Worm (Caenorhabditis elegans) whole organism, late embryonic: ENCODE measurements around the gene W08F4.1.
"Not testable (repeated sequence)": the region's sequence is repeated elsewhere in the genome, so short reads cannot be mapped to it uniquely, and the experiment has no call there.

Experiments used
- C08G9.2 ChIP-seq: sonication (generic microtip); optimal IDR thresholded peaks from 2 replicates; lab custom pipeline; 2016; ENCODE audit warnings: mild to moderate bottlenecking, missing genetic modification characterization, moderate library complexity, missing compliant biosample characterization
- C38D4.7 ChIP-seq: fragments of 200-800 bp; sonication (Bioruptor generic); optimal IDR thresholded peaks from 2 replicates; lab custom pipeline; 2018; ENCODE audit warnings: mild to moderate bottlenecking, missing genetic modification characterization, moderate library complexity, missing compliant biosample characterization
- K09A11.1 ChIP-seq: sonication (generic microtip); optimal IDR thresholded peaks from 2 replicates; lab custom pipeline; 2017; ENCODE audit warnings: antibody characterized with exemption, mild to moderate bottlenecking, missing genetic modification characterization, missing compliant biosample characterization; ENCODE audit not compliant: insufficient read depth
- ama-1 ChIP-seq: fragments of 150-350 bp; optimal IDR thresholded peaks from 2 replicates; lab custom pipeline; 2014
- ceh-14 ChIP-seq: sonication (generic microtip); optimal IDR thresholded peaks from 2 replicates; lab custom pipeline; 2016; ENCODE audit warnings: missing genotype, missing genetic modification characterization, missing compliant biosample characterization
- ceh-19 ChIP-seq: fragments of 200-800 bp; sonication (Bioruptor generic); optimal IDR thresholded peaks from 2 replicates; lab custom pipeline; 2018; ENCODE audit warnings: mild to moderate bottlenecking, missing genetic modification characterization, missing compliant biosample characterization
- ceh-2 ChIP-seq: sonication (generic microtip); optimal IDR thresholded peaks from 2 replicates; lab custom pipeline; 2016; ENCODE audit warnings: missing genotype, missing genetic modification characterization, missing compliant biosample characterization
- ceh-22 ChIP-seq: sonication (generic microtip); optimal IDR thresholded peaks from 2 replicates; lab custom pipeline; 2017; ENCODE audit warnings: missing biosample characterization, missing genetic modification characterization
- ceh-34 ChIP-seq: sonication (generic microtip); optimal IDR thresholded peaks from 2 replicates; lab custom pipeline; 2016; ENCODE audit warnings: mild to moderate bottlenecking, missing genetic modification characterization, missing compliant biosample characterization
- ceh-45 ChIP-seq: fragments of 200-800 bp; sonication (Bioruptor generic); IDR thresholded peaks from 2 replicates; pipeline ENCODE4 v1.3.6; 2022; ENCODE audit warnings: missing genetic modification reagents, missing genetic modification characterization, missing compliant biosample characterization
- ceh-48 ChIP-seq: sonication (generic microtip); optimal IDR thresholded peaks from 2 replicates; lab custom pipeline; 2016; ENCODE audit warnings: missing genetic modification characterization, inconsistent platforms, missing compliant biosample characterization
- che-1 ChIP-seq: sonication (generic microtip); optimal IDR thresholded peaks from 2 replicates; lab custom pipeline; 2016; ENCODE audit warnings: mild to moderate bottlenecking, missing genetic modification characterization, missing compliant biosample characterization
- dmd-4 ChIP-seq: sonication (generic microtip); optimal IDR thresholded peaks from 2 replicates; lab custom pipeline; 2016; ENCODE audit warnings: borderline replicate concordance, missing genetic modification characterization, missing compliant biosample characterization
- elt-2 ChIP-seq: sonication (generic microtip); optimal IDR thresholded peaks from 2 replicates; lab custom pipeline; 2016; ENCODE audit warnings: missing genetic modification reagents, missing genetic modification characterization, missing compliant biosample characterization
- eyg-1 ChIP-seq: sonication (generic microtip); optimal IDR thresholded peaks from 2 replicates; lab custom pipeline; 2016; ENCODE audit warnings: missing genotype, missing genetic modification characterization, missing compliant biosample characterization
- gmeb-2 ChIP-seq: sonication (generic microtip); optimal IDR thresholded peaks from 2 replicates; lab custom pipeline; 2016; ENCODE audit warnings: missing genetic modification characterization, inconsistent platforms, missing compliant biosample characterization
- hlh-6 ChIP-seq: sonication (generic microtip); optimal IDR thresholded peaks from 2 replicates; lab custom pipeline; 2016; ENCODE audit warnings: missing genotype, missing genetic modification characterization, missing compliant biosample characterization
- lim-6 ChIP-seq: sonication (generic microtip); optimal IDR thresholded peaks from 2 replicates; lab custom pipeline; 2016; ENCODE audit warnings: missing genetic modification characterization, missing compliant biosample characterization
- lin-11 ChIP-seq: fragments of 200-800 bp; sonication (Bioruptor generic); optimal IDR thresholded peaks from 2 replicates; lab custom pipeline; 2018; ENCODE audit warnings: mild to moderate bottlenecking, missing genetic modification characterization, missing compliant biosample characterization
- nhr-11 ChIP-seq: fragments of 150-350 bp; optimal IDR thresholded peaks from 2 replicates; lab custom pipeline; 2014; ENCODE audit warnings: missing biosample characterization, missing genetic modification characterization
- nhr-232 ChIP-seq: sonication (generic microtip); optimal IDR thresholded peaks from 2 replicates; lab custom pipeline; 2016; ENCODE audit warnings: missing genetic modification characterization, missing compliant biosample characterization
- odd-2 ChIP-seq: sonication (generic microtip); optimal IDR thresholded peaks from 2 replicates; lab custom pipeline; 2017; ENCODE audit warnings: antibody characterized with exemption, mild to moderate bottlenecking, missing genetic modification characterization, missing compliant biosample characterization
- pag-3 ChIP-seq: sonication (generic microtip); optimal IDR thresholded peaks from 2 replicates; lab custom pipeline; 2016; ENCODE audit warnings: missing compliant biosample characterization, missing genetic modification characterization, borderline replicate concordance
- pat-9 ChIP-seq: fragments of 200-800 bp; sonication (Bioruptor generic); optimal IDR thresholded peaks from 2 replicates; lab custom pipeline; 2018; ENCODE audit warnings: mild to moderate bottlenecking, missing genetic modification characterization, moderate library complexity, missing compliant biosample characterization
- rnt-1 ChIP-seq: sonication (generic microtip); optimal IDR thresholded peaks from 2 replicates; lab custom pipeline; 2016; ENCODE audit warnings: missing genetic modification characterization, missing compliant biosample characterization
- sdc-2 ChIP-seq: sonication (generic microtip); optimal IDR thresholded peaks from 2 replicates; lab custom pipeline; 2016; ENCODE audit warnings: missing genotype, missing genetic modification characterization, missing compliant biosample characterization
- tbx-2 ChIP-seq: sonication (generic microtip); optimal IDR thresholded peaks from 2 replicates; lab custom pipeline; 2016; ENCODE audit warnings: missing genetic modification characterization, missing compliant biosample characterization
- tbx-7 ChIP-seq: sonication (generic microtip); optimal IDR thresholded peaks from 2 replicates; lab custom pipeline; 2016; ENCODE audit warnings: missing genotype, missing genetic modification characterization, missing compliant biosample characterization
- ttx-3 ChIP-seq: sonication (generic microtip); optimal IDR thresholded peaks from 2 replicates; lab custom pipeline; 2016; ENCODE audit warnings: missing genetic modification reagents, missing genetic modification characterization, missing compliant biosample characterization
- unc-55 ChIP-seq: sonication (generic microtip); optimal IDR thresholded peaks from 2 replicates; lab custom pipeline; 2017; ENCODE audit warnings: missing biosample characterization, missing genetic modification reagents, missing genetic modification characterization
- zip-5 ChIP-seq: sonication (generic microtip); optimal IDR thresholded peaks from 2 replicates; lab custom pipeline; 2016; ENCODE audit warnings: missing genetic modification characterization, missing compliant biosample characterization
- ztf-16 ChIP-seq: sonication (generic microtip); optimal IDR thresholded peaks from 2 replicates; lab custom pipeline; 2017; ENCODE audit warnings: missing genetic modification characterization, missing compliant biosample characterization

W08F4.1 gene

DNA sequence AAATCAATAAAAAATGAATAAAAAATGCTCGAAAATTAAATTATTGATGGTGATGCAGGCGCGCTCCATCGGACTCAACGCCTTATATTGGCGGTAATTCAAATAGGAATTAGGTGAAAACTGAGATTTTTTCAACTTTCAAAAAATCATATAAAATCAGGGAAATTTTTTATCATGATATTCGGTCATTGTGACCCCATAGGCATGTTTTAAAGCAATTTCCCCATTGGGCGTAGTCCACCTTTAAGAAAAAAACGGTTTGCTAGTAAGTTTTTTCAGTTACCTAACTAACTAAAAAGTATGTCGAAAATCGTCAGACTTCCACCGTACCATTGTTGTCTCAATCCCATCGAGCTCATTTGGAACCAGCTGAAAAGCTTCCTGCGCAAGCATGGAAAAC is at the start of gene W08F4.1:
W08F4.1 (plus strand) TSS at position 301 of the 400 bp plus-strand sequence.
- not testable (repeated sequence) for TF ChIP-seq pag-3 (tag; lab: Kevin White, UChicago); C38D4.7 (GFP tag; lab: Kevin White, UChicago); ceh-2 (tag; lab: Kevin White, UChicago)

DNA sequence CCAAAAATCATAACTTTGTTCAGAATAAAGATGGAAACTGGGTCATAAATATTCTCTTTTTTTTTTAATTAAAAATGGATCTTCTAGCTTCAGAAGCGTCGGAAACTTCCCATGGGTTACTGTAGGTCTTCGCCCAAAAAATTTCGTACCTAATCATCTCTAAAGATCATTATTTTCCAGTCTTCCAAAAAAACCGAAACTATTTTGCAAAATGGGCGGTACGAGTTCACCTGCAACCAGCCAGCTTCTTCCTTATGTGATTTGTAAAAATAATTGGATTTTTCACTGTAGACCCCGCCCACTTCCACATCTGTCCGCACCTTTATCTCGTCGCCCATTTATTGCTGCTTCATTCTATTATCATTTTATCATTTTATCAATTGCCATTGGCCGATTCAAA is 46.9 kb upstream of the W08F4.1 start, which contains the start of gene mlt-10:
mlt-10 (plus strand) TSS at position 301 of the 400 bp plus-strand sequence.
- TF ChIP-seq nhr-11 (tag; lab: Kevin White, UChicago) = no peak
- no peak for TF ChIP-seq odd-2 (tag; lab: Kevin White, UChicago)
- TF ChIP-seq dmd-4 (tag; lab: Kevin White, UChicago) = no peak
- TF ChIP-seq hlh-6 = no peak
- TF ChIP-seq, all 69 proteins: peak for 0

DNA sequence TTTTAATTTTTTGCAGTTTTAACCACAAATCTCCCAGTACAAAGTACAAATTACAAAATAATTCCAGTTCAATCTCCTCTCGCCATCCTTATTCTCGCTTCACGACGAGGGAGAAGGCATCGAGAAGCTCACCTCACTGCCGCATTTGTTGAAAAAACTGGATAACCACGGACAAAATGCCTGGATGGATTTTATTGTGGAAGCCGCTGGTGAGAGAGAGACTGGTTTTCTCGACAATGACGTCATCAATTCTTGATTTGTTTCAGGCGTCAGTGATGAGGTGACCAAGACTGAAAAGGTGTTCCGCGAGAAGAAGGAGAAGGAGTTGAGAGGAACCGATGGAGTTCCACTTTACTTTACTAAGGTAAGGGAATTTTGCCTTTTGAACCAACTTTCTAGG is 43.8 kb upstream of the W08F4.1 start:
- TF ChIP-seq K09A11.1 (tag; lab: Kevin White, UChicago) (no peak), ceh-19 (GFP tag; lab: Kevin White, UChicago) (no peak), hlh-6 (no peak), lin-11 (no peak), ceh-22 (tag; lab: Kevin White, UChicago) (no peak), che-1 (tag; lab: Kevin White, UChicago) (no peak), eyg-1 (tag; lab: Kevin White, UChicago) (no peak), ceh-34 (no peak), lim-6 (tag; lab: Kevin White, UChicago) (no peak), ama-1 (lab: Kevin White, UChicago) (no peak)

DNA sequence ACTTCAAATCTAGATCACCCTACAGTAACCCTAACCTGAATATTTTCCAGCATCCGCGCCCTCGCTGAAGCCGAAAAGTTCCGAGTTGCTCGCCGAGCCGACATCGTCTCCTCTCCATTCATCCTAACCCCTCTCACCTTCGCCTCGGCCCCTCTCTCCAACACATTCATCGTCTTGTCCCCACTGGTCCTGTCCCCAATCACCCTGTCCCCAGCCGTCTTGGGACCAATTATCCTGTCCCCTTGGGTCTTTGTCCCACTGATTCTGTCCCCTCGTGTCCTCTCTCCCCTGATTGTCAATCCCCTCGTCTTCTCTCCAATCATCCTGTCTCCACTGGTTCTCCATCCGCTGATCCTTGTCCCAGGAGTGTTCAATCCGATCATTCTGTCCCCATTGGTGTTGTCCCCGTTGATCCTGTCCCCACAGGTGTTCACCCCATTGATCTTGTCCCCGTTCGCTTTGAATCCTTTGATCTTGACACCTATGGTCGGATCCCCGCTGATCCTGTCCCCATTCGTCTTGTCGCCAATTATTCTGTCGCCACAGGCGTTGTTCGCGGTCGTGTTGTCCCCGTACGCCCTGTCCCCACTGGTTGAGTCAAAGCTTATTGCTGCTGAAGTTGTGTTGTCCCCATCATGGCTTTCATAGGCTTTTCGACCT is 41.9 kb upstream of the W08F4.1 start, which contains the start of gene lips-7:
lips-7 (plus strand) TSS at position 610 of the 660 bp plus-strand sequence.
- TF ChIP-seq dmd-4 (tag; lab: Kevin White, UChicago) = no peak
- no peak for TF ChIP-seq tbx-7 (tag; lab: Kevin White, UChicago)
- TF ChIP-seq C08G9.2 = peak; percentile 11
- peak; percentile 10 for TF ChIP-seq C38D4.7 (GFP tag; lab: Kevin White, UChicago)
- no peak for TF ChIP-seq ceh-14
- TF ChIP-seq nhr-232 (tag; lab: Kevin White, UChicago) = no peak
- no peak for TF ChIP-seq gmeb-2
- TF ChIP-seq hlh-6 = peak; percentile 49
- TF ChIP-seq zip-5 (tag; lab: Kevin White, UChicago) = no peak
- TF ChIP-seq, all 69 proteins: peak for 3

DNA sequence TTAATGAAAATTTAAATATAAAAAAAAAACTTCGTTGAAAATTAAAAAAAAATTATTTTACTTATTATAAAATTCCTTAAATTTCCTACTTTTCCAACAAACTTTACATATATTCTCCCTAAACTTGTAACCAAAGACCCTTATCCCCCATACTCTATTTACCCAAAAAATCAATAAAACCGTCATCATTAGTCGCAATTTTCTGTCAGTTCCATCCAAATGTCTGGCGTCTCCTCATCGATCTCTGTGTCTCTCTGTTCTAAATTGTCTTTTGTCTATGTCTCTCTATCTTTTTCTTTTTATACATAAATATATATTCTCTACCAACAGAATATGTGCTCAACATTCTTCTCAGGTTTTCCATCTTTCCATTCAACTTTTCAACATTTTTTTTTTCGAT is 38.0 kb upstream of the W08F4.1 start:
- no peak for TF ChIP-seq tbx-7 (tag; lab: Kevin White, UChicago)
- no peak for TF ChIP-seq ztf-16 (tag; lab: Kevin White, UChicago)
- peak; percentile 22 for TF ChIP-seq ceh-48
- peak; percentile 9 for TF ChIP-seq unc-55 (GFP tag; lab: Kevin White, UChicago)
- TF ChIP-seq, all 69 proteins: peak for 2

DNA sequence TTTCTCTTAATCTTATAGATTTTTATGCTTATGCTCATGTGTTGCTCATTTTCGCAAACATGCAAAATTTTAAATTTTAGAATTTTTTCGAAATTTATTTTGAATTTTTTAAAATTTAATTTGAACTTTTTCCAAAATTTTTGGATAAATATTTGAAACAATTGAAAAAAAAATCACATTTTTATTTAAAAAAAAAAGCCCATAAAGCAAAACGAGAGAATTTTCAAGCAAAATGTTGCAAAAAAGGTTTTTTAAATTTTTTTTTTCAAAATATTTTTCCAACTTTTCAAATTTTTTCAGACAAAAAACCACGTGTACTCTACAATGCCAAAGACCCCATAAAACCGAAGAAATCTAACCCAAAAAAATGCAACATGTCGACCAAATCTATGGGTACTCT is 37.1 kb upstream of the W08F4.1 start, which contains the start of the genes C09E8.1 and C09E8.6:
C09E8.1 (plus strand) TSS at position 301 of the 400 bp plus-strand sequence.
C09E8.6 (plus strand) TSS at position 313 of the 400 bp plus-strand sequence.
- TF ChIP-seq elt-2 (tag; lab: Kevin White, UChicago) = no peak
- no peak for TF ChIP-seq ceh-2 (tag; lab: Kevin White, UChicago)
- no peak for TF ChIP-seq sdc-2
- no peak for TF ChIP-seq gmeb-2
- TF ChIP-seq ttx-3 (tag; lab: Kevin White, UChicago) = no peak
- TF ChIP-seq ceh-19 (GFP tag; lab: Kevin White, UChicago) = no peak

DNA sequence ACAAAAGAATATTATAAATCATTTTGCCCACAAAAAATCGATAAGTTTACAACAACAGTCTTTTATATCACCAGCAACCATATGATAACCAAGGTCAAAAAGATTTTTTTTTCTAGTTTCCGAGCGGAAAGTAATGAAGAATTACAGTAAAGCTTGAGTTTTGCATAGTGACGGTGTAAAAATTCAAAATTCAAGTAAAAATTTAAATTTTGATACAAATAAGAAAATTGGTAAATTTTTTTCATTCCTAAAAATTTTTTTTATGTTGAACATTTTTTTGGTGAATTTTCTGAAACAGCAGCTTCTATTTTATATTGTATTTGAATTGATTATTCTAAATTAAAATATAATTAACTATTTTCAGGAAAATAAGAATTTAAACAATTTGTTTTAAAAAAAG is 24.5 kb upstream of the W08F4.1 start, which contains the start of gene W08F4.5:
W08F4.5 (minus strand) TSS at position 101 of the 400 bp plus-strand sequence.
- TF ChIP-seq rnt-1 = no peak
- TF ChIP-seq hlh-6 = no peak
- no peak for TF ChIP-seq tbx-2
- TF ChIP-seq pat-9 (tag; lab: Kevin White, UChicago) = no peak
- TF ChIP-seq zip-5 (tag; lab: Kevin White, UChicago) = no peak
- TF ChIP-seq ceh-45 (GFP tag; lab: Robert Waterston, UW) = no peak
- no peak for TF ChIP-seq tbx-7 (tag; lab: Kevin White, UChicago)
